Worm (Caenorhabditis elegans): ENCODE data around the gene pin-2.

pin-2 gene

DNA sequence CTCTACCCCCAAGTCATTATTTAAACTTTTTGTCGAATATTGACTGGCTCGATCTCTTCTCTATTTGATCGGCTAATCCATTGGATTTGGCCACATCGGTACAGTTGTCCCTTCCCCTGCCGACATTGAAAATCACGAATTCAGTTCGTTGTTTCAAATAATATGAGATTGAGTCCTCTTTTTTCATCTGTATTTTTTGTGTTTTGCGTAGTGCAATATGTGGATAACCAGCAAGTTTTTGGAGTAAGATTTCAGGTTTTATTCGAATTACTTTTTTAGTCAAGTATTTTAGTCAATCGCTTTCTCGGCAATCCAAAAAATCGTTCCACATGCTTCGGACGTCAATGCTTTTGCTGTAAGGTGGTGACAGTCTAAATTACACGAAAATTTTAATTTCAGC lies 4.6 kb upstream of the pin-2 start, which contains the start of gene F07C6.3:
TSS of gene F07C6.3 (plus strand) at position 148 of the 400 bp plus-strand sequence.
- TF ChIP-seq him-1 (tag; optimal IDR thresholded peaks at IDR 0.05) (no peak), dao-5 (tag; optimal IDR thresholded peaks at IDR 0.05) (no peak), W03F9.2 (tag; optimal IDR thresholded peaks at IDR 0.05) (no peak)

DNA sequence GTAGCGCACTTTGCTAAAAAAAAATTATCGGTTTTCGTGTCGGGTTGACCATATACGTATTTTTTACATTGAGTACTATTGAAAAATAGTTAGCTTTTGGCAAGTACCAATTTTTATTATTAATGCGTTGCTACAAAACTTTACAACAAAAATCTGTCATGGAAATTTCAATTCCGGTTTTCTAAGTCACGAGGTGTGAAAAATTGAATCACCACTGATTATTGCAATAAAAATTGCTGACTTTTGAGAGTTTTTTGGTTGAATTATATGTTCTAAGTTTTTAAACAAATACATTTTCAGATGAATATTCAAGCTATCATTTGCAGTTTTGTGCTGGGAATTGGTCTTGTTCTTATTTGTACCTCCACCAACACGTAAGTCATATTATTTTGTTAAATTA lies 2.8 kb upstream of the pin-2 start, which contains the start of gene F07C6.2:
TSS of gene F07C6.2 (plus strand) at position 301 of the 400 bp plus-strand sequence.
- TF ChIP-seq W03F9.2 (tag; optimal IDR thresholded peaks at IDR 0.05): no peak
- TF ChIP-seq dao-5 (tag; optimal IDR thresholded peaks at IDR 0.05): no peak
- TF ChIP-seq him-1 (tag; optimal IDR thresholded peaks at IDR 0.05): no peak

DNA sequence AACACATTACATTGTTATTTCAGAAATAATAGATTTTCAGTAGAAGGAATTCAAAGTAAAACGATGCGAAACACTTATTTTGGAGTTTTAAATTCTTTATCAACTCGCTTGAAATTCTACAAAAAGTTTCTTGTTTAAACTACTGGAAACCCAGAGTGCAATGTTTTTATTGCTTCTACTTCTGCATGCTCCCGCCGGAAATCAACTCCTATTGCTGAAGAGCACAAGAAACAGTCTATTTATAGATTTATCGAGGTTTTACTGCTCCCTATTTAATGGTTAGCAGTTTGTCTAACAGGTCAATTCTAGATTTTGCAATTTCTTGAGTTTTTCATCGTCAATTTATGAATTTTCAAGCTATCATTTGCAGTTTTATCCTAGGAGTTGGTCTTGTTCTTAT lies 1.2 kb upstream of the pin-2 start, which contains the start of gene F07C6.6:
TSS of gene F07C6.6 (plus strand) at position 301 of the 400 bp plus-strand sequence.
- TF ChIP-seq dao-5 (tag; optimal IDR thresholded peaks at IDR 0.05): no peak
- TF ChIP-seq him-1 (tag; optimal IDR thresholded peaks at IDR 0.05): no peak
- TF ChIP-seq W03F9.2 (tag; optimal IDR thresholded peaks at IDR 0.05): no peak

DNA sequence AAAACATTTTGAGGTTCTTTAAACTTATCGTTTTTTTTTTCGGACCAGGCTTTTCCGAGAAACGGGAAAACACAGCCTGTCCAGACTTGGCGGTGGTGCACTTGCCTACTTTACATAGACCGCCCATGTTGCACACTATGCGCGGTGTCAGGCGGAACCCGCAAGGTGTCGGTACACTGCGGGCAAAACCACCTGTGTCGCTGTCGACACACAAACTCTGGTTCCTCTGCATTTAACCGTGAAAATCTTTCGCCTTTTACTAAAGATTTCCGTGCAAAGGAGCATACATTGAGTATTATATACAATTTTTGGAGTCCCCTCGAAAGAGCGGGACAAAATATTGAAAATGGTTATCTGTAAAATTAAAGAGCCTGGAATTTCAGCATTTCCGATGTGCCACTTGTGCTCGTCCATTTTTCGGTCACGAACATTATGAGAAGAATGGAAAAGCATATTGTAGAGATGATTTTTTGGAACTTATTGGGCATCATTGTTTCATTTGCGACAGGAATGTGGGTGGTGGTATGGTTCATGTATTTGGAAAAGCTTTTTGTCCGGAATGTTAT lies 1.8 kb downstream of the pin-2 start:
- TF ChIP-seq W03F9.2 (tag; optimal IDR thresholded peaks at IDR 0.05): no peak
- no peak for TF ChIP-seq him-1 (tag; optimal IDR thresholded peaks at IDR 0.05)
- no peak for TF ChIP-seq dao-5 (tag; optimal IDR thresholded peaks at IDR 0.05)

DNA sequence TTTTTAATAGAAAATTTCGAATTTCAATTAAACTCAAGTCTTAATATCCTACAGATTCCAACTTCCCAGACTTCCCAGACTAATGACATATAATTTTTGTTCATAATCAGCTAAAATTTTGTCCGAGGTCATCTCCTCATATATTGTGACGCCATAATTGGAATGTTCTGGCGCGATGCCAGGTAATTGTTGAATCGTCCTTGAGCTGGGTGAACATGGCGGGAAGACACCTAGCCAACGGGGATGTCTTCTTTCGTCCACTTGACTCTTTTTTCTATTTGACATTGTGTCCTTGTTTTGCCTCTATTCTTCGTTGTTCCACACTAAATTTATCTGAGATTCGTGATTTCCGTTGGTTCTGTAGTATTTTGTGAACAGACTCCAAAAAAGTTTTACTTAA lies 3.2 kb downstream of the pin-2 start:
- TF ChIP-seq him-1 (tag; optimal IDR thresholded peaks at IDR 0.05) (no peak), W03F9.2 (tag; optimal IDR thresholded peaks at IDR 0.05) (no peak), dao-5 (tag; optimal IDR thresholded peaks at IDR 0.05) (no peak)

DNA sequence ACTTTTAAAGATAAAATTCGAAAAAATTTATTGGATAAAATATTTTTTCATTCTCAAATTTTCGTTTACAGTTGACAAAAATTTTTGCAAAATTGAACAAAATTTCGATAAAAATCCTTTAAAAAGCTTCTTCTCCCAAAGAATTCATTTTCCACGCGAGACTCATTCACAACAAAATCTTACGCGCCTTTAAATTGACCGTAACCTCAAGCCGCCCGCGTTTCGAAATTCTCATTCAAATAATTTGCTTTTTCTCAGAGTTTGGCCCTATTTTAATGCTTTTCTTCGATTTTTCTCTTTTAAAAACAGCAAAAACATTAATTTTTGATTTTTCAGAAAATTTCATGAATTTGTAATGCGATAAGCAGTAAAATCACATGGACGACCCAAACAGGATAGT lies 11.9 kb downstream of the pin-2 start, which contains the start of gene F07C6.4:
TSS of gene F07C6.4 (plus strand) at position 330 of the 400 bp plus-strand sequence.
- no peak for TF ChIP-seq W03F9.2 (tag; optimal IDR thresholded peaks at IDR 0.05)
- no peak for TF ChIP-seq him-1 (tag; optimal IDR thresholded peaks at IDR 0.05)
- TF ChIP-seq dao-5 (tag; optimal IDR thresholded peaks at IDR 0.05): no peak

DNA sequence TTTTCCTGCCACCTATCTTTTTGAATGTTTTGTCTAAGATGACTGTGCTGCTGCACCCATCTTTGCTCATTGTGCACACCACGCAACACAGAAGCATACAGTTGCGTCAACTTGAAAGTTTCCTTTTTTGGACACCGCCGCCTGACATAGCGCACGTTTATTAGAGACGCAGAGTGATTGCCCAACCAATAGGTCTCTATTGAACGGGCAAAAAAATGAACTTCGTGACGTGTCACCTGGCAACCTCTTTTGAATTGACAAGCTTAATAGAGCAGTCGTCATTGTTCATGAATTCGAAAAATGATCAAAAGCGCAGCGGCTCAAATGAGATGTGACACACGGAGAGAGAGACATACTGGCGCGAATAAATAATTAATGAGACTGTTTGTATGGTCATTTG lies 17.9 kb downstream of the pin-2 start:
- TF ChIP-seq W03F9.2 (tag; optimal IDR thresholded peaks at IDR 0.05): no peak
- TF ChIP-seq him-1 (tag; optimal IDR thresholded peaks at IDR 0.05): no peak
- no peak for TF ChIP-seq dao-5 (tag; optimal IDR thresholded peaks at IDR 0.05)

DNA sequence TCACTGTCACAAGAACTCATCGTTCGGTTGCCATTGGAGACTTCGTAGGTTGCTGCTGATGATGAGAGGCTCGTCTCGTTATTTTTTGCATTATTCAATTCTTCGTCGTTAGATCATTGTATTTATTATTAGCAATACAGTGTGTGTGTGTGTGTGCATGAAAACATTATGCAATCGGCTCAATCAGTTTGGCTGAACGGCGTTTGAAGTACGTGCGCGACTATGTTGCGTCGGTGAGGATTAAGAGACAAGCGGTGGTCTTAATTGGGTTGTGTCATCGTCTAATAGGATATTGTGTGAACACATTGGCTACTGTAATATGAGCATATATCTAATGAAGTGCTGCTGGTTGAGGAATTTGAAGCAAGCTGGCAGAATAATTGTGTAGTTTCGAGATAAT lies 20.2 kb downstream of the pin-2 start:
- TF ChIP-seq dao-5 (tag; optimal IDR thresholded peaks at IDR 0.05): no peak
- TF ChIP-seq W03F9.2 (tag; optimal IDR thresholded peaks at IDR 0.05): no peak
- no peak for TF ChIP-seq him-1 (tag; optimal IDR thresholded peaks at IDR 0.05)

DNA sequence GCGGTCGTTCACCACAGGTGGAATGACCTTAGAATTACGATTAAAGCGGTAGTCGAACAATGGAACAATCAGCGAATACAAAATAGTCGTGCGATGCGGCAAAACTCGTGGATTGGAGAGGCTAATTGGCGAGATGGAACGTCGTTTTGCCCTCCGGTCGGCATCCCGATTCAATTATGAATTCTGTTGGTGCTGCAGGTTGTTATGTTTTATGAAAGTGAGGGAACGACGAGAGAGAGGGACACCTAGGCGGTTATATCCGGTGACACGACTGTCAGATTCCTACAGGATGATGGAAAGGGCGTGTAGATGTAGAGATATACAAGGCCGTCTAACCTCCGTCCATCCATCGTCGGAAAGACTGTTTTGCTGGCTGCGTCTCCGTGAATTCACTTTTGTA lies 23.0 kb downstream of the pin-2 start:
- TF ChIP-seq W03F9.2 (tag; optimal IDR thresholded peaks at IDR 0.05): no peak
- TF ChIP-seq dao-5 (tag; optimal IDR thresholded peaks at IDR 0.05): no peak
- no peak for TF ChIP-seq him-1 (tag; optimal IDR thresholded peaks at IDR 0.05)

DNA sequence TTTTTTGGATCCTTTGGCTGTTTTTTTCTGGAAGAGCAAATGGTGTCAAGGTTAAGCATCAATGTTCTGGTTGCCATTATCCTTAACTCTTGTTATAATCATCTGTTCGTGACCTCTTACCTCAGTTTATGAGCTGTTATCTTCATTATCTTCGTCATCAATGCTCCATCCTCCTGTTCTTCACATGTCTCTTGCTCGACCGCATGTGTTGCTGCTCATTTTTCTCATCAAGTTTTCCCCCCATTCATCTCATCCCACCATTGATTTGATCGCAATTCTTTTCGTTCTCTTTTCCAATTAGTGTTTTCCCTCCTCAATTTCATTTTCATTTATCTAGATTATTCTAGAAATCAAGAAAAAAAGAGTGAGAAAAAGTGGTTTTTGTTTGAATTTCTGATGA lies 23.9 kb downstream of the pin-2 start:
- no peak for TF ChIP-seq dao-5 (tag; optimal IDR thresholded peaks at IDR 0.05)
- no peak for TF ChIP-seq him-1 (tag; optimal IDR thresholded peaks at IDR 0.05)
- TF ChIP-seq W03F9.2 (tag; optimal IDR thresholded peaks at IDR 0.05): no peak

DNA sequence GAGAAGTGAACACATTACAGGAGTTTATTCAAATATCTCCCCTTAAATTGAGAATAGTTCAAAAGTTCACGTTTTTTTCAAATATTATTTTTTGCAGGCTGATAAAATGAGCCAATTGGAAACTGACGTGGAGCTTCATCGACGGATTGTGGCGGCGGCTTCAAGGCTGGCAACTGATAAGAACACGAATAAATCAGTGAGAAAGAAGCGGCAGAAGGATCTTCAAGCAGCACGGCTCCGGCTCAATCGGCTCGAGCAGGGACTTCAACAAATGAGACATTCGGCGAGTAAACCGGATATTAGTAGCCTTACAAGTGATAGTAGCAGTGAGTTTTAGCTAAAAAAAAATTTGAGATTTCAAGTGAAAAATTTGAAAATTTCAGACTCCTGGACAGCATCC lies 31.7 kb downstream of the pin-2 start, which contains the start of gene M02B1.4:
TSS of gene M02B1.4 (minus strand) at position 9 of the 400 bp plus-strand sequence.
- no peak for TF ChIP-seq him-1 (tag; optimal IDR thresholded peaks at IDR 0.05)
- no peak for TF ChIP-seq dao-5 (tag; optimal IDR thresholded peaks at IDR 0.05)
- no peak for TF ChIP-seq W03F9.2 (tag; optimal IDR thresholded peaks at IDR 0.05)

DNA sequence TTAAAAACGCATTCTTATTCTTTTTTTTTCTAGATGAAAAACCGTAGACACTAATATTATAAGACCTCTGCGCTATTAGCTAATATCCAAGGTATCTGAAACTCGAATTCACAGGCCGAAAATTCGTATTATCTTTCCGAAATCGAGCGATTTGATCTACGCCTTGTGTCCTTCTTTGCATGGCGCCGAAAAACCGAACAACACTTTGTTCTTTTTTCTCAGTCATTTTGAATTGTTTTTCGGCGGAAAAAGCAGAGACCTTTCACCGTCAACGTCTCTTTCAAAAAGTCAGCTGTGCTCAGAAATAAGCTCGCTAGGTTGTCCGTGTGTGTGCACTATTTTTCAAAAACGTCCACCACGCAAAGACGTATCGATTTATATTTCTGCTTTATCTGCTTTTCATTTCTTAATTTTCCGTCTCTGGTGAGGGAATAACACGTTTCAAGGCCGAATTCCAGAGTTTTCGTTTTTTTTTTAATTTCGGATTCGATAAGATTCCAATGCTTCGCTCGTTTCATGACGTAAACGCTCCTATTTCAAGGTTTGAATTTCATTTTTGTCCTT lies 37.3 kb downstream of the pin-2 start:
- no peak for TF ChIP-seq him-1 (tag; optimal IDR thresholded peaks at IDR 0.05)
- no peak for TF ChIP-seq W03F9.2 (tag; optimal IDR thresholded peaks at IDR 0.05)
- TF ChIP-seq dao-5 (tag; optimal IDR thresholded peaks at IDR 0.05): no peak

DNA sequence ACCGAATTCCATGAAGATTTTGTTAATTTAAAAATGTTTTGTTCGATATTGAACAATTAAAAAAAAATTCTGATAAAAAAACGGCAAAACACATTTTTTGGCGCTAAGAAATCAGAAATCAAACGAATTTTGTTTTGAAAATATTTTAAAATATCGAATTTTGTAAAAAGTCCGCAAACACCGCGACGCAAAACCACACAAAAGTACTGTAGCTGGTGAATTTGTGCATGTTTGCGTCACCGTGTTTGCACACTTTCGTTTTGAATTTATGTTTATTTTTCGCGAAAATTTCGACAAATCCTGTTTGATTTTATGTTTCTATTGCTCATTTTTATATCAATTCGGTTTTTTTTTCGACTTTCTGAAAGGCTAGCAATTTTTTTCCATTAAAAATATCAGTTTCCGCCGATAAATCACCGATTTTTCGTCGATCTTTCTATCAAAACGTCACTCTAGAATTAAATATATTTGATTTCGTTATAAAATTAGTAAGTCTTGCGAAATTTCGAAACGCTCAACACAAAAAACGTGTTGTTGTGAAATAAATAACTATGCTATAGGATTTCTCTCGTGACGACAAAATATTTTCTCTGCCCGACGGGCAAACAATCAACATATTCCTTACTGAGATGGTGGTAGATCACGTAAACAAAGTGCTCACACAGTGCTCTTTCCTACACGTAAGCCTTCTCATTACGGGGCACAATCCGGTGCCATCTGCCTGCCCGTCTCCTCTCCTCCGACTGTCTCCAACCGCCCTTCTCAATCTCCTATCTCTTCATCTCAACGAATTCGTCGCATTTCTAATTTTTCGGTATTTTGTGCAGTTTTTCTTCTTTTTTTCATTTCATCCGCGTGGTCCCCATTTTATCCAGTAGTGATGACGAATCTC lies 38.2 kb downstream of the pin-2 start:
- TF ChIP-seq W03F9.2 (tag; optimal IDR thresholded peaks at IDR 0.05) (peak; percentile 42), him-1 (tag; optimal IDR thresholded peaks at IDR 0.05) (no peak)

Data from whole organism, L4/young adult.